Worm (Caenorhabditis elegans) whole organism, L4 larva: ENCODE measurements around the gene T21B10.3.

Source experiments
- F37D6.2 ChIP-seq: sonication (generic microtip); optimal IDR thresholded peaks from 2 replicates; lab custom pipeline; 2016; ENCODE audit warnings: mild to moderate bottlenecking, missing genetic modification characterization, missing compliant biosample characterization
- T20F7.1 ChIP-seq: fragments of 200-800 bp; sonication (Bioruptor generic); optimal IDR thresholded peaks from 2 replicates; lab custom pipeline; 2018; ENCODE audit warnings: mild to moderate bottlenecking, missing genetic modification characterization, missing compliant biosample characterization
- T26A8.4 ChIP-seq: fragments of 200-800 bp; sonication (Bioruptor generic); IDR thresholded peaks from 2 replicates; pipeline ENCODE4 v1.3.6; 2022; ENCODE audit warnings: missing genetic modification characterization, missing compliant biosample characterization
- Y48G9A.11 ChIP-seq: fragments of 200-800 bp; sonication (Bioruptor generic); IDR thresholded peaks from 2 replicates; pipeline ENCODE4 v1.3.6; 2022; ENCODE audit warnings: missing genetic modification reagents, missing genetic modification characterization, missing compliant biosample characterization
- Y75B8A.6 ChIP-seq: fragments of 200-800 bp; sonication (Bioruptor generic); IDR thresholded peaks from 2 replicates; pipeline ENCODE4 v1.3.6; 2022; ENCODE audit warnings: missing genetic modification reagents, missing genetic modification characterization, missing compliant biosample characterization
- aha-1 ChIP-seq: fragments of 150-350 bp; peaks from one replicate; lab custom pipeline; 2014; ENCODE audit warnings: missing biosample characterization, missing genetic modification characterization
- aly-2 ChIP-seq: sonication (generic microtip); optimal IDR thresholded peaks from 2 replicates; lab custom pipeline; 2018; ENCODE audit warnings: missing biosample characterization, missing genetic modification characterization
- ceh-20 ChIP-seq: fragments of 200-800 bp; sonication (Bioruptor generic); IDR thresholded peaks from 2 replicates; pipeline ENCODE4 v1.3.6; 2022; ENCODE audit warnings: missing genetic modification reagents, missing genetic modification characterization, missing compliant biosample characterization
- ces-1 ChIP-seq: fragments of 150-350 bp; sonication (generic microtip); optimal IDR thresholded peaks from 4 replicates; lab custom pipeline; 2014; ENCODE audit warnings: missing biosample characterization, missing genetic modification reagents, missing genetic modification characterization
- dmd-6 ChIP-seq: fragments of 200-800 bp; sonication (Bioruptor generic); IDR thresholded peaks from 2 replicates; pipeline ENCODE4 v1.3.6; 2022; ENCODE audit warnings: missing genetic modification reagents, missing genetic modification characterization, missing compliant biosample characterization
- dve-1 ChIP-seq: sonication (generic microtip); optimal IDR thresholded peaks from 2 replicates; lab custom pipeline; 2017; ENCODE audit warnings: antibody characterized with exemption, mild to moderate bottlenecking, missing genetic modification characterization, missing compliant biosample characterization; ENCODE audit not compliant: insufficient read depth
- egl-27 ChIP-seq: sonication (generic microtip); optimal IDR thresholded peaks from 3 replicates; lab custom pipeline; 2017; ENCODE audit warnings: missing biosample characterization, missing genetic modification reagents, missing genetic modification characterization
- fkh-10 ChIP-seq: fragments of 150-350 bp; optimal IDR thresholded peaks from 2 replicates; lab custom pipeline; 2014; ENCODE audit warnings: missing biosample characterization, missing genetic modification reagents, missing genetic modification characterization
- fos-1 ChIP-seq: fragments of 150-350 bp; optimal IDR thresholded peaks from 2 replicates; lab custom pipeline; 2014; ENCODE audit warnings: missing biosample characterization, missing genetic modification characterization
- gei-8 ChIP-seq: fragments of 200-800 bp; sonication (Bioruptor generic); optimal IDR thresholded peaks from 2 replicates; lab custom pipeline; 2018; ENCODE audit warnings: mild to moderate bottlenecking, missing genetic modification characterization, missing compliant biosample characterization
- hlh-11 ChIP-seq: fragments of 200-800 bp; sonication (Bioruptor generic); optimal IDR thresholded peaks from 2 replicates; lab custom pipeline; 2018; ENCODE audit warnings: mild to moderate bottlenecking, missing genetic modification characterization, missing compliant biosample characterization
- hlh-30 ChIP-seq: sonication (generic microtip); optimal IDR thresholded peaks from 2 replicates; lab custom pipeline; 2017; ENCODE audit warnings: antibody characterized with exemption, mild to moderate bottlenecking, missing genetic modification characterization, missing compliant biosample characterization; ENCODE audit not compliant: insufficient read depth
- hmg-1.1 ChIP-seq: fragments of 200-800 bp; sonication (Bioruptor generic); IDR thresholded peaks from 2 replicates; pipeline ENCODE4 v1.3.6; 2022; ENCODE audit warnings: missing genetic modification reagents, missing genetic modification characterization, missing compliant biosample characterization
- lin-15B ChIP-seq: fragments of 150-350 bp; sonication (generic microtip); optimal IDR thresholded peaks from 3 replicates; lab custom pipeline; 2014; ENCODE audit warnings: missing biosample characterization, missing genetic modification characterization
- lin-29 ChIP-seq: fragments of 200-800 bp; sonication (Bioruptor generic); IDR thresholded peaks from 2 replicates; pipeline ENCODE4 v1.3.6; 2022; ENCODE audit warnings: missing genetic modification reagents, missing genetic modification characterization, missing compliant biosample characterization
- lin-38 ChIP-seq: fragments of 200-800 bp; sonication (Bioruptor generic); IDR thresholded peaks from 2 replicates; pipeline ENCODE4 v1.3.6; 2022; ENCODE audit warnings: missing genetic modification reagents, missing genetic modification characterization, missing compliant biosample characterization
- lsy-2 ChIP-seq, 2 experiments: fragments of 150-350 bp in 1 of 2; sonication (generic microtip) in 1 of 2; optimal IDR thresholded peaks; 2 replicates each; lab custom pipeline; 2014 to 2017; ENCODE audit warnings: missing biosample characterization in 2 of 2, missing genetic modification characterization in 2 of 2
- mdt-29 ChIP-seq: fragments of 200-800 bp; sonication (Bioruptor generic); IDR thresholded peaks from 2 replicates; pipeline ENCODE4 v1.3.6; 2022; ENCODE audit warnings: missing genetic modification reagents, missing genetic modification characterization, missing compliant biosample characterization
- nhr-10 ChIP-seq: fragments of 150-350 bp; optimal IDR thresholded peaks from 2 replicates; lab custom pipeline; 2014; ENCODE audit warnings: missing biosample characterization, missing genetic modification characterization
- nhr-102 ChIP-seq: sonication (generic microtip); optimal IDR thresholded peaks from 2 replicates; lab custom pipeline; 2016; ENCODE audit warnings: mild to moderate bottlenecking, missing genetic modification characterization, moderate library complexity, missing compliant biosample characterization
- nhr-237 ChIP-seq: sonication (generic microtip); optimal IDR thresholded peaks from 2 replicates; lab custom pipeline; 2017; ENCODE audit warnings: missing biosample characterization, missing genetic modification characterization
- nhr-25 ChIP-seq: sonication (generic microtip); optimal IDR thresholded peaks from 2 replicates; lab custom pipeline; 2017; ENCODE audit warnings: missing genetic modification characterization, mild to moderate bottlenecking, missing compliant biosample characterization, antibody characterized with exemption, moderate library complexity, borderline replicate concordance; ENCODE audit not compliant: insufficient read depth
- nhr-28 ChIP-seq: fragments of 150-350 bp; optimal IDR thresholded peaks from 2 replicates; lab custom pipeline; 2014; ENCODE audit warnings: missing biosample characterization, missing genetic modification characterization
- nhr-41 ChIP-seq: fragments of 200-800 bp; sonication (Bioruptor generic); IDR thresholded peaks from 2 replicates; pipeline ENCODE4 v1.3.6; 2022; ENCODE audit warnings: missing genetic modification reagents, missing genetic modification characterization, missing compliant biosample characterization
- nhr-42 ChIP-seq: fragments of 200-800 bp; sonication (Bioruptor generic); IDR thresholded peaks from 2 replicates; pipeline ENCODE4 v1.3.6; 2022; ENCODE audit warnings: missing genetic modification characterization, missing compliant biosample characterization
- nhr-6 ChIP-seq: fragments of 150-350 bp; optimal IDR thresholded peaks from 2 replicates; lab custom pipeline; 2014; ENCODE audit warnings: missing biosample characterization, missing genetic modification characterization
- nhr-77 ChIP-seq: fragments of 150-350 bp; optimal IDR thresholded peaks from 2 replicates; lab custom pipeline; 2014; ENCODE audit warnings: missing biosample characterization, missing genetic modification characterization
- php-3 ChIP-seq: fragments of 200-800 bp; sonication (Bioruptor generic); IDR thresholded peaks from 2 replicates; pipeline ENCODE4 v1.3.6; 2022; ENCODE audit warnings: missing genetic modification reagents, missing genetic modification characterization, missing compliant biosample characterization
- pqm-1 ChIP-seq: sonication (generic microtip); optimal IDR thresholded peaks from 2 replicates; lab custom pipeline; 2017; ENCODE audit warnings: missing biosample characterization, missing genetic modification characterization
- sdz-12 ChIP-seq: fragments of 200-800 bp; sonication (Bioruptor generic); optimal IDR thresholded peaks from 2 replicates; lab custom pipeline; 2018; ENCODE audit warnings: mild to moderate bottlenecking, missing genetic modification characterization, missing compliant biosample characterization
- snpc-1.2 ChIP-seq: fragments of 200-800 bp; sonication (Bioruptor generic); IDR thresholded peaks from 2 replicates; pipeline ENCODE4 v1.3.6; 2022; ENCODE audit warnings: missing genetic modification reagents, missing genetic modification characterization, missing compliant biosample characterization
- spr-1 ChIP-seq: sonication (generic microtip); optimal IDR thresholded peaks from 2 replicates; lab custom pipeline; 2016; ENCODE audit warnings: mild to moderate bottlenecking, missing genetic modification characterization, missing compliant biosample characterization
- tag-97 ChIP-seq: fragments of 200-800 bp; sonication (Bioruptor generic); IDR thresholded peaks from 2 replicates; pipeline ENCODE4 v1.3.6; 2022; ENCODE audit warnings: missing genetic modification characterization, missing compliant biosample characterization
- unc-39 ChIP-seq: sonication (generic microtip); optimal IDR thresholded peaks from 2 replicates; lab custom pipeline; 2017; ENCODE audit warnings: missing biosample characterization, missing genetic modification characterization
- vab-7 ChIP-seq: fragments of 200-800 bp; sonication (Bioruptor generic); IDR thresholded peaks from 2 replicates; pipeline ENCODE4 v1.3.6; 2022; ENCODE audit warnings: missing genetic modification reagents, missing genetic modification characterization, missing compliant biosample characterization
- zag-1 ChIP-seq: fragments of 150-350 bp; optimal IDR thresholded peaks from 2 replicates; lab custom pipeline; 2014; ENCODE audit warnings: missing biosample characterization, missing genetic modification characterization
- zip-11 ChIP-seq: fragments of 200-800 bp; sonication (Bioruptor generic); IDR thresholded peaks from 2 replicates; pipeline ENCODE4 v1.3.6; 2022; ENCODE audit warnings: missing genetic modification characterization, missing compliant biosample characterization

The T21B10.3 gene

DNA sequence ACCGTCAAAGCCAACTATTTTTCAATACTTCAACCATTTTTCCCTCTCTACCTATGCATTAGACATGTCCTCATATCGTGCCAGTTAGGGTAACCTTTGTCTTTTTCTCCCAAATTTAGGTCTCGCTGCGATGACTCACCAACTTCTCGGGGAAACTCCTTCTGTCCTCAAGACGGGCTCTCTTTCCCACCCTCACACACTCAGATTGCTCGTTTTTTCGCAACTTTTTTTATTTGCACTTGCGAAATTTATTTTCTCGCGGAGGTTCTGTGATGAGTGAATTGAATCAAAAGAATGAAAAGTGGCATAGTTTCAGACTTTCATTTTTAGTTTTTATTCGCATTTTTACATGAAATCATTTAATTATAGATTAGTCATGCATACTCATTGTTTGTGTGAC lies 13.9 kb upstream of the T21B10.3 start:
- TF ChIP-seq nhr-6 (tag; lab: Kevin White, UChicago) (no peak), egl-27 (tag; lab: Kevin White, UChicago) (no peak), tag-97 (GFP tag; lab: Robert Waterston, UW) (no peak), nhr-42 (no peak), mdt-29 (GFP tag; lab: Robert Waterston, UW) (no peak), nhr-28 (tag; lab: Kevin White, UChicago) (no peak), lin-15B (tag; lab: Kevin White, UChicago) (no peak), Y48G9A.11 (no peak), ceh-20 (GFP tag; lab: Robert Waterston, UW) (no peak), Y75B8A.6 (GFP tag; lab: Robert Waterston, UW) (no peak), lsy-2 (tag; optimal IDR thresholded peaks at IDR 0.05; lab: Kevin White, UChicago) (no peak), F37D6.2 (tag; lab: Kevin White, UChicago) (no peak), aha-1 (tag; lab: Kevin White, UChicago) (no peak), unc-39 (no peak), nhr-77 (tag; lab: Kevin White, UChicago) (no peak)
- TF ChIP-seq, all 104 proteins: peak for 0

DNA sequence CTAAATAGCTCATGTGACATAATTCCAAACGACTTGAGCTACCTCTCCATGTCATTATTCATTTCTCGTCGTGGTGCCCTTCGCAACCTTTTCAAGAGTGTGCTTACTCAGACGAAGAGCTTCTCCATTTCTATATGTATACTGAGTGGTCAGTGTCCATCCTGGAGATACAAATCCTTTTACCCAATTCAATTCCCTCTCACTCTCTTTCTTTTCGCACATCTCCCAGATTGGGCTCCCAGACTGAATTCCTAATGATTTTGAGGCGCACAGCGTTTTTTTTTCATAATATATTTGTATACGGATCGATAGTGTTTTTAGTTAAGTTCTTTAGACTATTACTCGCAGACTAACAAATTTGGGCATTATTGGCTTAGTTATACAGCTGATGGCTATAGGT lies 13.2 kb upstream of the T21B10.3 start:
- no peak for TF ChIP-seq dve-1 (tag; lab: Kevin White, UChicago)
- TF ChIP-seq ces-1 (GFP tag; lab: Kevin White, UChicago) = peak; percentile 3

- TF ChIP-seq lin-29 (no peak), aha-1 (tag; lab: Kevin White, UChicago) (peak; percentile 89), nhr-25 (tag; lab: Kevin White, UChicago) (no peak), fos-1 (tag; lab: Kevin White, UChicago) (no peak), nhr-28 (tag; lab: Kevin White, UChicago) (no peak), hlh-11 (no peak)
These were observed 12.7 kb upstream of the T21B10.3 start for ce11 chrII:8921456-8921855.

- TF ChIP-seq dve-1 (tag; lab: Kevin White, UChicago) (no peak), spr-1 (tag; lab: Kevin White, UChicago) (no peak), dmd-6 (GFP tag; lab: Robert Waterston, UW) (peak; percentile 47; the same call in 1 of the 2 replicates), hlh-30 (tag; lab: Kevin White, UChicago) (peak; percentile 9), fkh-10 (GFP tag; lab: Kevin White, UChicago) (no peak), nhr-28 (tag; lab: Kevin White, UChicago) (peak; percentile 45), T20F7.1 (GFP tag; lab: Kevin White, UChicago) (no peak), nhr-6 (tag; lab: Kevin White, UChicago) (no peak), nhr-41 (GFP tag; lab: Robert Waterston, UW) (0 out of 2 replicates have a peak, but pooled peaks have one; percentile 15), php-3 (GFP tag; lab: Robert Waterston, UW) (no peak), hmg-1.1 (GFP tag; lab: Robert Waterston, UW) (peak; percentile 54; the same call in 1 of the 2 replicates), snpc-1.2 (GFP tag; lab: Robert Waterston, UW) (no peak), zip-11 (GFP tag; lab: Robert Waterston, UW) (no peak), hlh-11 (peak; percentile 48), zag-1 (no peak), lsy-2 (tag; optimal IDR thresholded peaks at IDR 0.05; lab: Kevin White, UChicago) (peak in 1 of 2 experiments; percentile 37), sdz-12 (no peak), gei-8 (no peak), nhr-102 (tag; lab: Kevin White, UChicago) (no peak), vab-7 (GFP tag; lab: Robert Waterston, UW) (no peak), aha-1 (tag; lab: Kevin White, UChicago) (no peak), lin-38 (GFP tag; lab: Robert Waterston, UW) (no peak), T26A8.4 (GFP tag; lab: Robert Waterston, UW) (no peak), nhr-10 (tag; lab: Kevin White, UChicago) (no peak), egl-27 (tag; lab: Kevin White, UChicago) (no peak), pqm-1 (tag; lab: Kevin White, UChicago) (peak; percentile 90), aly-2 (tag; lab: Kevin White, UChicago) (no peak), nhr-237 (tag; lab: Kevin White, UChicago) (no peak)
These were observed 12.0 kb upstream of the T21B10.3 start, which contains the start of gene B0457.6 for ce11 chrII:8922140-8922539. Gene B0457.6, plus strand, starts transcription at chrII:8922423.
